Fruit fly (Drosophila melanogaster): ENCODE data around the gene CG6244.

Gene CG6244

dm6 chr3L:15794311-15794710 lies 13.8 kb upstream of the CG6244 start (continued):
- TF ChIP-seq D (optimal IDR thresholded peaks at IDR 0.05) (no peak), D (GFP tag; optimal IDR thresholded peaks at IDR 0.05) (peak; percentile 25), CG10959 (GFP tag; IDR thresholded peaks at IDR 0.05) (peak; percentile 75), CG1529 (GFP tag; optimal IDR thresholded peaks at IDR 0.05) (peak; percentile 13), Med (GFP tag) (peak; percentile 67), CG4424 (GFP tag; optimal IDR thresholded peaks at IDR 0.05) (peak; percentile 33), Hr51 (GFP tag; optimal IDR thresholded peaks at IDR 0.05) (peak in 1 of 2 experiments; percentile 39), gem (tag; optimal IDR thresholded peaks at IDR 0.05) (peak; percentile 70), Dad (GFP tag; optimal IDR thresholded peaks at IDR 0.05) (no peak), unpg (GFP tag; optimal IDR thresholded peaks at IDR 0.05) (peak; percentile 33), Atf-2 (GFP tag; optimal IDR thresholded peaks at IDR 0.05) (peak; percentile 29), Fer3 (tag; optimal IDR thresholded peaks at IDR 0.05) (no peak), otp (GFP tag; IDR thresholded peaks at IDR 0.05) (peak; percentile 56; the same call in 1 of the 3 replicates), CG11504 (tag; optimal IDR thresholded peaks at IDR 0.05) (peak; percentile 54), NC2β (GFP tag; optimal IDR thresholded peaks at IDR 0.05) (peak; percentile 7), Dbx (GFP tag; IDR thresholded peaks at IDR 0.05) (0 out of 3 replicates have a peak, but pooled peaks have one; percentile 36), CG18262 (tag; optimal IDR thresholded peaks at IDR 0.05) (peak; percentile 56), CG33557 (GFP tag; optimal IDR thresholded peaks at IDR 0.05) (peak; percentile 25), nmo (GFP tag; optimal IDR thresholded peaks at IDR 0.05) (peak; percentile 57), H2.0 (GFP tag; IDR thresholded peaks at IDR 0.05) (peak; percentile 34), her (GFP tag; optimal IDR thresholded peaks at IDR 0.05) (no peak), pan (optimal IDR thresholded peaks at IDR 0.05) (peak in 1 of 2 experiments; percentile 74), pan (GFP tag; optimal IDR thresholded peaks at IDR 0.05 in 1 of 2, IDR thresholded peaks at IDR 0.05 in 1 of 2) (peak in 1 of 2 experiments; percentile 43), org-1 (GFP tag; optimal IDR thresholded peaks at IDR 0.05) (peak; percentile 14), CG30403 (GFP tag; optimal IDR thresholded peaks at IDR 0.05) (peak; percentile 44), tgo (GFP tag; IDR thresholded peaks at IDR 0.05) (peak; percentile 24; the same call in 1 of the 3 replicates), CG1602 (GFP tag; optimal IDR thresholded peaks at IDR 0.05) (peak; percentile 24), lmd (GFP tag; IDR thresholded peaks at IDR 0.05) (0 out of 2 replicates have a peak, but pooled peaks have one; percentile 36), CG30020 (tag; optimal IDR thresholded peaks at IDR 0.05) (no peak), Abd-B (GFP tag; optimal IDR thresholded peaks at IDR 0.05) (no peak), Hmr (GFP tag; optimal IDR thresholded peaks at IDR 0.05) (peak; percentile 29), peb (GFP tag; IDR thresholded peaks at IDR 0.05) (no peak), Nf-YA (GFP tag; IDR thresholded peaks at IDR 0.05) (no peak), fd3F (GFP tag; optimal IDR thresholded peaks at IDR 0.05) (no peak), CG12236 (GFP tag; optimal IDR thresholded peaks at IDR 0.05) (no peak), wdn (GFP tag; IDR thresholded peaks at IDR 0.05) (no peak; the same call in none of the 2 replicates), row (GFP tag; IDR thresholded peaks at IDR 0.05) (peak; percentile 82), dpn (GFP tag; optimal IDR thresholded peaks at IDR 0.05) (peak in 1 of 2 experiments; percentile 26), CG9727 (GFP tag; optimal IDR thresholded peaks at IDR 0.05) (peak; percentile 79), sens-2 (GFP tag; IDR thresholded peaks at IDR 0.05) (peak; percentile 15; the same call in 1 of the 2 replicates), sqz (GFP tag; optimal IDR thresholded peaks at IDR 0.05) (no peak), Fer1 (GFP tag; optimal IDR thresholded peaks at IDR 0.05) (peak; percentile 18), CG4404 (GFP tag; IDR thresholded peaks at IDR 0.05) (peak; percentile 84), Elba2 (GFP tag; optimal IDR thresholded peaks at IDR 0.05) (peak; percentile 17), Gug (GFP tag; IDR thresholded peaks at IDR 0.05) (no peak), CG7839 (tag; optimal IDR thresholded peaks at IDR 0.05) (peak; percentile 34), tup (GFP tag; optimal IDR thresholded peaks at IDR 0.05) (peak; percentile 12), bab2 (GFP tag; optimal IDR thresholded peaks at IDR 0.05) (peak; percentile 12), lola (GFP tag; optimal IDR thresholded peaks at IDR 0.05) (peak in 1 of 3 experiments; percentile 72), PHDP (tag; optimal IDR thresholded peaks at IDR 0.05) (peak; percentile 23), bcd (GFP tag; optimal IDR thresholded peaks at IDR 0.05) (peak; percentile 45)

Measured in whole organism, embryonic.